Fruit fly (Drosophila melanogaster) S2 (cell line): ENCODE data around the gene MnM.

ENCODE experiments used
- CG8478 ChIP-seq: fragments of >200 bp; optimal IDR thresholded peaks from 2 replicates; lab custom pipeline; 2018
- CTCF ChIP-seq, 2 experiments: fragments of >200 bp; optimal IDR thresholded peaks; 2 replicates each; lab custom pipeline; 2018

MnM gene

DNA sequence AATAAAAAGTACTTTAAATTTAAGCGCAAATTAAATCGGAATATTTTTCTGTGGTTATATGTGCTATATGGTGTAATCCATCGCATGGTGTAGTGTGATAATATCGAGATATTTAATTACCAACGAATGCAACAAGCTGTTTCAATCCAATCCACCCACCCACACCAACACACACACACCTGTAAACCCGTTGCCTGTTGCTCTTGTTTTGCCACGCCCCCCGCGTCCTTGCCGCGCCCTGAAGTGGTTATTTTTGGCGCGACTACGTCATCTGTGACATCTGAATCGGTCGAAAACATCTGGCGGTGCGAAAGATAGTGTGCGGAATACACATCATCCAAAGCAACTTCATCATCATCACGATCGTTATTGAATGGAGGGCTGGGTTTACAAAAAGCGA is 13.0 kb downstream of the MnM start:
- TF ChIP-seq CTCF (optimal IDR thresholded peaks at IDR 0.05; lab: Kevin White, UChicago) (no peak), CG8478 (lab: Kevin White, UChicago) (no peak)

DNA sequence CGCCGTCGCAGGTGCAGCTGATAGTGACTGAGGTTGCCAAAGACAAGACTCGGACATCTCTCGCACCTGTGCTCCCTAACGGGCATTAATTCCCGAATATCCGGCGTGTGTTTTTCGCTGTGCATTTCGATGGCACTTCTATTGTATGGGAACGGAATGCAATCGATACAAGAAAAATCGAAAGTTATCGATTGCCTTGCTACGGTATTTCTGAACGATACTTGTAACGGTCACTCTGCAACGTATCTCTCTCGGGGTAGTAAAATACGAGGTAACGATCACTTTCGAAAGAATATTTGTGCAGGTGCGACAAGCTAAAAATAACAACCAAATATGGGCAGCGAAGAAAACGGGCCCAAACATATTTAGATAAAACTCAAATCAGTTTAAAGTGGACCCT is 13.4 kb downstream of the MnM start, which contains the start of gene CG32280:
TSS of gene CG32280 (plus strand) at position 231 of the 400 bp plus-strand sequence.
- TF ChIP-seq CG8478 (lab: Kevin White, UChicago): no peak
- TF ChIP-seq CTCF (optimal IDR thresholded peaks at IDR 0.05; lab: Kevin White, UChicago): no peak

DNA sequence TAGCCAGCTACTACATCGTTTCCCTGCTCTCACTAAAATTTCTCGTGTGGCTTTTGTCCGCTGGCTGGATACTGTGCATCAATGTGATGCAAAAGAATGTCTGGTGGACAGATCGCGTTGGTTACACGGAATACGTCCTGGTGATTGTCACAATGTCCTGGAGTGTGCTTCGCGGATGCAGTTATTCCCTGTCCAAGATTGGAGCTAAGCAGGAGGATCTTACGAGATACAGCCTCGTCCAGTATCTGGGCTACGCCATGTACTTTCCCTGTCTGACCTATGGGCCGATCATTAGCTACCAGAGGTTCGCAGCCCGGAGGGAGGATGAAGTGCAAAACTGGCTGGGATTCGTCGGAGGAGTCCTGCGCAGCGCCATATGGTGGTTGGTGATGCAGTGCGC is 15.8 kb downstream of the MnM start:
- TF ChIP-seq CG8478 (lab: Kevin White, UChicago) (no peak), CTCF (optimal IDR thresholded peaks at IDR 0.05; lab: Kevin White, UChicago) (no peak)

DNA sequence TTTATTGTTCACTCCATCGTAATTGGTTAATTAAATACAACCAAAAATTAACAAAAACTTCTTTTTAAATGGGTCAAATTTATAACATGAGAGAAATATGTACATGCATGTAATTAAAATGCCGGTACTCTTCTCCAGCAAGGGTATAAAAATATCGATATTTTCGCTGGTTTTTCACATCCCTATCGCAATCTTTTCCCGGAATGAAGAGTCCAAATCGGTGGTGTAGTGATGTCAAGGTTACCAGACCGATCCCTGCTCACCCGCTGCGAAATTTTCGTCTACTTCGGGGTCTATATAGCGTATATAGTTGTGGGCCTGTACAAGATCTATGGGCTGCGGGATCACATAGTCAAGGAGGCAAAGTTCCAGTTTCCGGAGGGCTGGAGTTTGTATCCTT is 16.4 kb downstream of the MnM start, which contains the start of gene rasp:
TSS of gene rasp (plus strand) at position 213 of the 400 bp plus-strand sequence.
- no peak for TF ChIP-seq CG8478 (lab: Kevin White, UChicago)

DNA sequence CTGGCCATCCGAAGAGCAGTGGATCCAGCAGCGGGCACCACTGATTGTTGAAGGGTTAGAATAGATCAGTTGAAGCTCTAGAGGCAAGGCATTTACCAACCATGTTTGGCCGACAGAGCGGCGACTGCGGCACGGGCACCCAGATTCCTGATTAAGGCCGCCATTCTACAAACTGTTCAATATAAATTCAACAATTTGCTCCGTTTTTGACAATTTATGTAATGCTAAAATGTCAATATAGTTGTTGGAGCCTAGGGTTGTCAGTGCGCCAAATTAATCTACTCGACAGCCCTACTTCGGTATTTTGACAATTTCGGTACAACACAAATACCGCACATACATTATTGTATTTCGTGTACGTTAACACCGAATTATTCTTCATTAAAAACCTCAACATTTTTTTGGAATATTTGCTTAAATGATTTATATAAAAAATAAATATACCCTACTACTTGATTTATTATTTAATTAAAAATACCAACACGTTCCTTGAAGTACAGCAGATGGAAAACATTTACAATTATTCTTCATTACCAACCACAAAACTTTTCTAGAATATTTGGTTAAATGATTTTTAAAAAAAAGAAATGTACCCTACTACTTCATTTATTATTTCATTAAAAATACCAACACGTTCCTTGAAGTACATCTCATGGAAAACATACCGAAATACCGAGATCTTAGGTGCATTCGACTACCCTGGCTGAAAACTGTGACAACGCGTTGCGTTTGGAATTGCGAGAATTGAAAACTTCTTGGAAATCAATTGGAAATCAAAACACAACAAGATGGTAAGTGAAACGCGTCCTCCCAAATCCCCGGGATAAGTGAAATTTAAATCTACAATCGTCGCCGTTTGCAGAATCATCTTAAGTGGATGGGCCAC is 18.8 kb downstream of the MnM start, which contains the start of the genes ND-30 and CG15812:
TSS of gene ND-30 (minus strand) at position 270 of the 886 bp plus-strand sequence.
TSS of gene CG15812 (plus strand) at position 683 of the 886 bp plus-strand sequence.
- TF ChIP-seq CG8478 (lab: Kevin White, UChicago) (no peak), CTCF (optimal IDR thresholded peaks at IDR 0.05; lab: Kevin White, UChicago) (no peak)

DNA sequence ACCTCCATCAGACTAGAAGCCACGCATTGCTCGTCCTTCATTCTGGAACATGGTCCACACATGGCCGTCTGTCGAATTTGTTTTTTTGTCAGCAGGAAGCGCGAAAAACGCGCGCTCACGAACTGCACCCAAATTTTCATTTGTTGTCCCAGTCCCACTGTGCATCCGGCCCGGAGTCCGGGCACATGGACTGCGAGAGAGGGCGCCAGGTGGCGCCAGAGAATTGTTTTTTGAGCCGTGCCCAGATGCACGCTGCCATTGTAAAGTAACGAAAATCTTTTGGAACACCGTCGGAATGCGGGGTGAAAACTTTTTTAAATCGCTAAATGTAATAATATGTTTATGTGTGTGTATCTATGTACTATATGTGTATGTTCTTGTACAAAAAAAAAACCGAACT is 20.7 kb downstream of the MnM start:
- no peak for TF ChIP-seq CG8478 (lab: Kevin White, UChicago)
- peak; percentile 50 to 59 for TF ChIP-seq CTCF (optimal IDR thresholded peaks at IDR 0.05; lab: Kevin White, UChicago)

DNA sequence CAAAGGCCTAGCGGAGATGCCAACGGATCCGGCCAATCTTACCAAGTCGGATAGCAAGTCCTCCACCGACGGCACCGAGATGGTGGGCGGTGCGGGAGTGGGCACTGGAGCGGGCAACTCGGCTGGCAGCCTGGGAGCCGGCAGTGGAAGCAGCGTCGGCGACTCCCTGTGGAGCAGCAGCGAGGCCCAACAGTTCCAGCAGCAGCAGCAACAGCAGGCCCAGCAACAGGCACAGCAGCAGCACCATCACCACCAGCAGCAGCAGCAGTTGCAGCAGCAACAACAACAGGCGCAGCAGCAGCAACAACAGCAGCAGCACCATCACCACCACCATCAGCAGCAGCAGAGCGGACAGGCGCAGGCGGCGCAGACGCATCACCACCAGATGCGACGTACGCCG is 28.0 kb downstream of the MnM start:
- no peak for TF ChIP-seq CG8478 (lab: Kevin White, UChicago)
- no peak for TF ChIP-seq CTCF (optimal IDR thresholded peaks at IDR 0.05; lab: Kevin White, UChicago)

DNA sequence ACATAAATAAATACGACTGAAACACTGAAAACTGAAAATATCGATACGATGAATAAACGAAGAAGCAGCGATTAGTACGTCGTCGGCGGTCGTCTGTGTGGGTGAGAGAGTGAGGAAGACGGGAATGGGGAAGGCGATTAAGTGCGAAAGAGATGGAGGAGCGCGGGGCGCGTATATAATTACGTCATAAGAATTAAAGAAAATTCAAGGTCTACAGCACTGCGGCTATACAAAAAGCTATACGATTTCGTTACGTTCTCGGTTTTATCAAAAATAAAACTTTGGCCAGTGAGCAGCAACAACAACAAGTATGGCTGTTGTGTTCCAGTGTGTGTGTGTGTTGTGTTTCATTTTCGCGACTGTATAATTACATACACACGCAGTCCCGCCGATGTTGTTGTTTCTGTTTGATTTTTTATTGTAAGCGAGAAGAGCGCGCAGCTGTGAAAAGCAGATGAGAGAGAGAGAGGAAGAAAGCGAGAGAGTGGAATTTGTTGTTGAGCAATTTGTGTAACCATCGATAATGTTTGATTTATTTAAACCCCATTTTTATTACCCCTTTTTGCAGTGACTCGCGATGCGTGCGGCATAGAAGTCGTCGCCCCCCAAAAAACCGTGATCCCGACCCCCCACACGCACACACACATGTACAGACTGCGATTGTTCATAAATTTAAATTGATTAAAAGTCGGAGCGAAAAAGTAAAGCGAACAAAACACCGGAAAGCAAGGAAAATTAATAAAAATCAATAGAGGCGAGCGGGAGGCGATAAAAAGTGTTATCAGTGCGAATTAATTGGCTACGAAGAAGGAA is 29.1 kb downstream of the MnM start:
- TF ChIP-seq CG8478 (lab: Kevin White, UChicago): no peak
- TF ChIP-seq CTCF (optimal IDR thresholded peaks at IDR 0.05; lab: Kevin White, UChicago): no peak

DNA sequence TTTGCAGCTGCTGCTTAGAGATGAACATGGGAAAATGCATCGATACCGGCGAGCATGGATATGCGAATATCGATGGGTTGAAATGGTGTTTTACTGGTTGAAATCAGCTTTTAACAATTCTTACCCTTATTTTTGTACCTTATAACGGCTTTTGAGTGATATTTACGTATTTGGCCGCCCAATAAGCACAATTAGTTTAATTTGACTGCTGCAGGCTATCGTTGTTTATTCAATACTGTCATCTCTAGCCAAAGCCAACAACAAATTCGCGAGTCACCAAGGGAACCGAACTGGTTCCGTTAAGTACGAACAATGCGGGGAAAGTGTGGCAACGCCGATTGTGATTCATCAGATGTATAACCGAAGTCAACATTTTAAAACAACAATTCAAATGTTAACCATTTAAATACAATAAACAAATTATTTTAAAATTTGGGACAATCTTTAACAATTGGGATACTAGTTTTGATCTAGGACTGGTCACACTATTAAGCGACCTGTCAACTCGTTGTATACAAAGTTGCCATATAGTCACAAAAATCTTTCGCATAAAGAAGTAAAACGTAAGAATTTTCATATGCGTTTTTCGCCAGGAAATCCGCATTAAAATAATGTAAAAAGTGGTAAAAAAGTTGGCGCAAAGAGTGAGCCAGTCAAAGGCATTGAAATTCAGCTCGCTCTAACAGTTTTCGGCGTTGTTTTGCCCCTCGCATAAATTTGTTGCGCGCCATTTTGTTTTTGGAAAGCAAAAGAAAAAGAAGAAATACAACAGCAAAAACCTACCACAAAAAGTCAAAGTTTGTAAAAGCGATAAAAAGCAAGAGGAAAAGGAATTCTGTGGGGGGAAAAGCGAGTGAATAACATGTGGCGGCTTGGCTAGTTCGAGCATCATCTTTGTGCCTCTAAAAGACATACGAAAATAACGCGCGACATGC is 30.0 kb downstream of the MnM start, which contains the start of the genes Usp5 and BtbVII:
TSS of gene Usp5 (minus strand) at position 234 of the 935 bp plus-strand sequence.
TSS of gene BtbVII (plus strand) at position 522 of the 935 bp plus-strand sequence.
- TF ChIP-seq CTCF (optimal IDR thresholded peaks at IDR 0.05; lab: Kevin White, UChicago): no peak
- TF ChIP-seq CG8478 (lab: Kevin White, UChicago): no peak

DNA sequence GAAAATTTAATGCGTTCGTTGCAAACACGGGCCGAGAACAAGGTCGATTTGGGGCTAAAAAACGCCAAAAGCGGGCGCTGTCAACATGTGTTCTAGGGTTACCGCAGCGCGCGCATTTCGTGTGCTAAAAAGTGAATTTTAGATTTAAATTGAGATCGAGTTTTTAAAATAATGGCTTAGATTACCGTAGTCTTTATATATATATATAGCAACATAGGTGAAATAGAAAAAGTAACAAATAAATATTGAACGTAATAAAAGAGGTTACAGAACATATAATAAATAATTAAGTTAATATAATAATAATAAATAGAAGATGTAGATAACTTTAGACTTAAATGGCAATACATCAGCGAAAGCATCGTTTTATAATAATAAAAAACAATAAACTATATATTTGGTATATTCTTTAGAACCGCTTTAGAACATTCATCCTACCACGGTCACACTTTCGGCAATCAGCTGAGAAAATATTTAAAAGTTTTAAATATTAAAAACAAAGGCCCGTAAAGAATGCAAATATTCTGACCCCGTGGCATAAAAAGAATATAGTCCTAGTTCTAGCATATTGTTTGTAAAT is 34.9 kb downstream of the MnM start, which contains the start of the genes CG11537 and Alg2:
TSS of gene CG11537 (minus strand) at position 75 of the 580 bp plus-strand sequence.
TSS of gene Alg2 (plus strand) at position 426 of the 580 bp plus-strand sequence.
- TF ChIP-seq CG8478 (lab: Kevin White, UChicago) (no peak), CTCF (optimal IDR thresholded peaks at IDR 0.05; lab: Kevin White, UChicago) (no peak)

DNA sequence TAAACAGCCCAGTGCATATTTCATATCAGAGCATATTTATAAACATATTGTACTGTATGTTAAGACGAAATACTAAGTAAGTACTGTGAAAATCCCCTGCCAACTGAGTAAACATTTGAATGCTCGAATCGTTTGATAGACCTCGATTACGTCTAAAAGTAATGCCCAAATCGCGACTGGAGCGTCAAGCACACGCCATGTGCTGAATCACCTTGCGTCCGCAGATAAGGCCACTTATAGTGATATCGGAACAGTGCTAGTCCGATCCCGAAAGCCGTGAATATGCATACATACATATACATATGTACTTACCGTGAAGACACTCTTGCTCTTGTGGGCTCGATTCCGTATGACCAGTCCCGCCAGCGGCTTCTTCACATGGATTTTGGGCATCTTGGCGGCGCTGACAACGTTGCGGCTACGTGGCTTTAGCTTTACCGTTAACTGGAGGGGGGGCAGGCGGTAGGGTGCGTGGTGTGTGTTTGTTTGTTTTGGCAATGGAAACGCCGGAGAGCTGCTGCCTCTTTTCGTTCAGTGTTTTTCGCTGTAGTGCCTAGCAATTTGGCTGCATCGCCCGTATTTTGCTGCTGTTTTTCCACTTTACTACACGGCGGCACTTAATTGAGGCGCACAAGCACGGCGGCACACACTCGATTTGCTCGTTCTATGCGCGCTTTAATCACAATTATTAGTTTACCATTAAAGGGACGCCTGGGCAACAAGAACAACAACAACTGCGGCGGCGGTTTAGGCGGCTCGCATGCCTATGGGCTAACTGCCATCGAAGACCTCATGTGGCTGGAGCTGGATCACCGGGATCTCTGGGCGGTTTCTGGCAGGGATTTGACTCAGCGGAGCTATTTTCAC is 35.6 kb downstream of the MnM start:
- no peak for TF ChIP-seq CTCF (optimal IDR thresholded peaks at IDR 0.05; lab: Kevin White, UChicago)
- TF ChIP-seq CG8478 (lab: Kevin White, UChicago): no peak

DNA sequence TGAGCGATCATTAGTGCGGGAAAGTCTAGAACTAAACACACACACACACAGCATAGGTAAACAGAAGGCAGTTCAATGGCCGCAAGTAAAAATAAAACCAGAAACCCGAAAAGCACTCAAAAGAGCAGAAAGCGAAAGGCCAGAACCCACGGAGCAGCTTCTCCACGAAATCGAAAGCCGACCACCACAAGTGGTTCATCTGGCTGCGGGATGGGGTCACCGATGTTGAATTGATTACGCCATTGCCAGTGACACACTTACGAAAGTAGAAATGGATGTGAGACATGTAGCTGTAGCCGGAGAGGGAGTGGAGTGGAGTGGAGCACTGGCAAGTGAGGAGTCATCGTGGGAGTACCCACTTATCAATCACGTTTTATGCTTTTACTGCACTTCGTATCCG is 37.0 kb downstream of the MnM start:
- no peak for TF ChIP-seq CG8478 (lab: Kevin White, UChicago)
- no peak for TF ChIP-seq CTCF (optimal IDR thresholded peaks at IDR 0.05; lab: Kevin White, UChicago)
